Fruit fly (Drosophila melanogaster) whole organism, embryonic: ENCODE measurements around the gene CG16964.

Experiments used
- CG1024 ChIP-seq: fragments of 200-800 bp; sonication (Bioruptor generic); IDR thresholded peaks from 2 replicates; pipeline ENCODE4 v1.3.6; 2022; ENCODE audit warnings: missing biosample characterization, missing genetic modification characterization
- CG13894 ChIP-seq: fragments of 200-800 bp; sonication (Bioruptor generic); optimal IDR thresholded peaks from 3 replicates; lab custom pipeline; 2018; ENCODE audit warnings: missing biosample characterization, mild to moderate bottlenecking, missing genetic modification characterization, moderate library complexity
- CG15479 ChIP-seq: fragments of 200-800 bp; sonication (Bioruptor generic); optimal IDR thresholded peaks from 3 replicates; lab custom pipeline; 2019; ENCODE audit warnings: missing biosample characterization, mild to moderate bottlenecking, missing genetic modification characterization, moderate library complexity
- CG15696 ChIP-seq: fragments of 200-800 bp; sonication (Bioruptor generic); optimal IDR thresholded peaks from 2 replicates; lab custom pipeline; 2019; ENCODE audit warnings: missing biosample characterization, mild to moderate bottlenecking, missing genetic modification characterization, moderate library complexity
- CG3407 ChIP-seq: fragments of 200-800 bp; sonication (Bioruptor generic); optimal IDR thresholded peaks from 2 replicates; lab custom pipeline; 2018; ENCODE audit warnings: missing biosample characterization, mild to moderate bottlenecking, missing genetic modification characterization
- D19A ChIP-seq: fragments of 200-800 bp; optimal IDR thresholded peaks from 3 replicates; lab custom pipeline; 2019; ENCODE audit warnings: missing biosample characterization, mild to moderate bottlenecking, missing genetic modification characterization, moderate library complexity
- Nf-YA ChIP-seq: fragments of 200-800 bp; sonication (Bioruptor generic); IDR thresholded peaks from 2 replicates; pipeline ENCODE4 v1.3.6; 2022; ENCODE audit warnings: missing biosample characterization, missing genetic modification characterization

- no peak for TF ChIP-seq CG13894 (tag; lab: Kevin White, UChicago)
- no peak for TF ChIP-seq CG15696 (tag; lab: Kevin White, UChicago)
- no peak for TF ChIP-seq Nf-YA (GFP tag; lab: Robert Waterston, UW)
- TF ChIP-seq CG15479 (GFP tag; lab: Kevin White, UChicago): no peak
- no peak for TF ChIP-seq D19A (tag; lab: Kevin White, UChicago)
- TF ChIP-seq CG3407 (GFP tag; lab: Kevin White, UChicago): no peak
- TF ChIP-seq CG1024 (GFP tag; lab: Robert Waterston, UW): no peak
Measured at dm6 chr2L:11942826-11943225, 4.9 kb upstream of the CG16964 start.
